Worm (Caenorhabditis elegans): ENCODE measurements around the gene ZC250.4.

Gene ZC250.4

ce11 chrV:5845669-5846189 is 32.8 kb upstream of the ZC250.4 start, which contains the start of gene F26F12.3 (continued):
- TF ChIP-seq unc-42 (tag; optimal IDR thresholded peaks at IDR 0.05) (peak; percentile 23), pha-4 (tag; optimal IDR thresholded peaks at IDR 0.05) (no peak), pros-1 (tag; optimal IDR thresholded peaks at IDR 0.05) (no peak), mec-3 (tag; optimal IDR thresholded peaks at IDR 0.05; ENCODE audit: borderline replicate concordance) (no peak), nhr-232 (tag; optimal IDR thresholded peaks at IDR 0.05) (peak; percentile 14)

ce11 chrV:5845162-5845561 is 32.2 kb upstream of the ZC250.4 start:
- TF ChIP-seq pha-4 (tag; optimal IDR thresholded peaks at IDR 0.05) (no peak), ceh-48 (tag; optimal IDR thresholded peaks at IDR 0.05) (no peak), unc-42 (tag; optimal IDR thresholded peaks at IDR 0.05) (no peak), gmeb-2 (tag; optimal IDR thresholded peaks at IDR 0.05) (no peak), ahr-1 (tag; optimal IDR thresholded peaks at IDR 0.05) (no peak)

- TF ChIP-seq che-1 (tag; optimal IDR thresholded peaks at IDR 0.05) (no peak), hlh-30 (tag; optimal IDR thresholded peaks at IDR 0.05; ENCODE audit: insufficient read depth) (peak; percentile 73)
Measured at ce11 chrV:5844349-5844760, 31.4 kb upstream of the ZC250.4 start.

DNA sequence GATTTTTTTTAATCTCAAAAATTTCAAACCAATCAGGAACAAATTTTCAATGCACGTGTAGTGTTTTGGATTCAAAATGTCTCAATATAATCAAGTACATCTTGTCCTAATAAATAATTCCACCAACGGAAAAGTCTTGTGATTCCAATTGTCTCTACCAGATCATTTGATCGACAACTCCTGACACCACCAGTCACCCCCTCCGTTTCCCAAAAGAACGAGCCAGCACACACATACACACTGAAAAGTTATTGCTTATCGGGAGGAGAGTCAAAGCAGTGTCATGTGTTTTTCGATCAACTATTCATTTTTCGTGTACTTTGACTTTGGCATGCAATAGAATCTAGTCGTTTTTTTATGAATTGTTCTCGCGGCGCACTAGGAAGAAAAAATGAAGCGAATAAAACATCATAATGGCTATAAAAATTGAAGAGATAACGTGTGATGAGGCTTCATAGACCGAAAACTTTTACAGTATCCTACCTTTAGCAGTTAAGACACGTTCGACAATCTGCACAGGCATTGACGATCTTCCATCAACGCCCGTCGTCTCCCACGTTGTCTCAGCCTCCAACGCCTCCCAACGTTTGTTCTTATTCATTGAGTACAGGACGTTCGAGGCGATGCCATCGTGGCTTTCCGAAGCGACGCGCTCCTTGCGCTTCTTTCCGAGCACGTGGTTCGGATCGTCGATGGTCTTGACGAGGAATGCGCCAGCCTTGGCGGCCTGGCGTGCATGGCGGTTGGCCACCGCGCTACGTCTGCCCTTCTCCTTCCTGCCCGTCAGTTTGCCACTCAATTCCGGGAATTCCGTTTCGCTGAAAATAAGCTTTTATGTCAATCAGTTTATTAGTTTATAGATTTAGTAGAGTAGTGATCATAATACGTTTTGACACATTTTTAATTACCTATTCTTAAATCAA is 30.7 kb upstream of the ZC250.4 start:
- peak; percentile 23 for TF ChIP-seq tbx-2 (tag; optimal IDR thresholded peaks at IDR 0.05)
- TF ChIP-seq lim-6 (tag; optimal IDR thresholded peaks at IDR 0.05), result no peak
- peak; percentile 9 for TF ChIP-seq unc-42 (tag; optimal IDR thresholded peaks at IDR 0.05)
- TF ChIP-seq F13H6.1 (tag; optimal IDR thresholded peaks at IDR 0.05), result peak; percentile 10
- TF ChIP-seq hlh-30 (tag; optimal IDR thresholded peaks at IDR 0.05; ENCODE audit: insufficient read depth), result peak; percentile 53
- TF ChIP-seq pha-4 (tag; optimal IDR thresholded peaks at IDR 0.05), result no peak
- TF ChIP-seq ceh-24 (tag; optimal IDR thresholded peaks at IDR 0.05), result no peak

ce11 chrV:5842507-5843144 is 29.7 kb upstream of the ZC250.4 start:
- TF ChIP-seq unc-3 (GFP tag; conservative IDR thresholded peaks at IDR 0.05) (no peak), unc-3 (tag; optimal IDR thresholded peaks at IDR 0.05) (no peak), tbx-7 (tag; optimal IDR thresholded peaks at IDR 0.05) (no peak), ets-4 (tag; optimal IDR thresholded peaks at IDR 0.05) (no peak), madf-2 (tag; optimal IDR thresholded peaks at IDR 0.05) (no peak), C38D4.7 (GFP tag; optimal IDR thresholded peaks at IDR 0.05) (no peak), npax-4 (tag; optimal IDR thresholded peaks at IDR 0.05) (no peak), syd-9 (tag; optimal IDR thresholded peaks at IDR 0.05) (no peak), zip-5 (tag; optimal IDR thresholded peaks at IDR 0.05) (no peak)

ce11 chrV:5840939-5841338 is 28.0 kb upstream of the ZC250.4 start:
- no peak for TF ChIP-seq unc-42 (tag; optimal IDR thresholded peaks at IDR 0.05)

DNA sequence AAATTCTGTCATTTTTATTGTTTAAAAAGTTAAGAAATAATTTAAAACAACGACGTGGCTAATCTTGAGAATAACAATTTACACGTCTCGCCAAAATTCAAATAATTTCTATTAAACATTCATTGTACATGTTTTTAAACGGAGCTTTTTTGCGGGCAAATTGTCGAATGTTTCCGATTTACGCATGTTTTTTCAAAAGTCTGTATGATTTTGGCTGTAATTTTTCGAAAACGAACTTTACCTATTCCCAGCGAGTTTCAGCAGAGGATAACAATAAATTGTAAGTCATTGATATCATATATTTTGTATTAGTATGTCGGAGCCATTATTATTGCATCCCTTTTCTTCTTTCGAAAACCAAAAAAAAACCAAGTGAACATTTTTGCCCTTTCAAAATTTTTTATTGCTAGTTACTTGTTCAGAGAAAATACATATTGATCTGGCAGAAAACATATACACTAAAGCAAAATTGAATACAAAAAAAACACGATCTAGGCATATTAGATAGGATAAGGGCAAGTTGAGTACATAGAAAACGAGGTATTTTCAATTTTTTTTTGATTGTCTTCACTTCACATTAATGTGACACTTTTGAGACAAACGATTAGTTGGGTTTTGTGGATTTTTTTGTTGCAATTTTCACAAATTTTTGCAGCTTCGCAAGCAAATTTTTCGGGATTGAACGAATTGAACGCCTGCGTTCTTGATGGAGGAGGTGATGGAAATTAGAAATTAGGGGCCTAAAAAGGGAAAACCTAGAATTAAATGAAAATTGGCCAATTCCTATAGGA is 25.8 kb upstream of the ZC250.4 start, which contains the start of gene F26F12.2:
F26F12.2 (minus strand) TSS at position 38 of the 791 bp plus-strand sequence.
- no peak for TF ChIP-seq pax-1 (tag; optimal IDR thresholded peaks at IDR 0.05)
- no peak for TF ChIP-seq unc-3 (GFP tag; conservative IDR thresholded peaks at IDR 0.05)
- TF ChIP-seq unc-3 (tag; optimal IDR thresholded peaks at IDR 0.05), result no peak
- no peak for TF ChIP-seq eyg-1 (tag; optimal IDR thresholded peaks at IDR 0.05)
- no peak for TF ChIP-seq ceh-9 (tag; optimal IDR thresholded peaks at IDR 0.05)
- TF ChIP-seq ceh-2 (tag; optimal IDR thresholded peaks at IDR 0.05), result no peak
- no peak for TF ChIP-seq dmd-4 (tag; optimal IDR thresholded peaks at IDR 0.05; ENCODE audit: borderline replicate concordance)
- TF ChIP-seq fkh-6 (tag; optimal IDR thresholded peaks at IDR 0.05), result no peak
- no peak for TF ChIP-seq pat-9 (tag; optimal IDR thresholded peaks at IDR 0.05)
- TF ChIP-seq sox-2 (GFP tag; IDR thresholded peaks at IDR 0.05), result no peak
- TF ChIP-seq ceh-18 (tag; optimal IDR thresholded peaks at IDR 0.05), result no peak
